Worm (Caenorhabditis elegans) whole organism, L4 larva: Measurements from ENCODE around the gene T10G3.2.
A peak's percentile ranks its signal among the peaks of the same experiment; 100 is the strongest.
"Not testable (repeated sequence)": the region's sequence is repeated elsewhere in the genome, so short reads cannot be mapped to it uniquely, and the experiment has no call there.

Experiments
- F26F4.8 ChIP-seq: fragments of 200-800 bp; sonication (Bioruptor generic); conservative IDR thresholded peaks from 2 replicates; pipeline ENCODE4 v1.3.6; 2022; ENCODE audit warnings: missing genetic modification characterization, missing compliant biosample characterization
- F44E2.7 ChIP-seq: fragments of 200-800 bp; sonication (Bioruptor generic); IDR thresholded peaks from 2 replicates; pipeline ENCODE4 v2.1.2; 2022; ENCODE audit warnings: missing genetic modification characterization, missing compliant biosample characterization
- F49E8.2 ChIP-seq: sonication (generic microtip); optimal IDR thresholded peaks from 2 replicates; lab custom pipeline; 2016; ENCODE audit warnings: missing compliant biosample characterization, mild to moderate bottlenecking, missing genetic modification characterization, borderline replicate concordance
- T26A8.4 ChIP-seq: fragments of 200-800 bp; sonication (Bioruptor generic); IDR thresholded peaks from 2 replicates; pipeline ENCODE4 v1.3.6; 2022; ENCODE audit warnings: missing genetic modification characterization, missing compliant biosample characterization
- Y105C5A.15 ChIP-seq: fragments of 200-800 bp; sonication (Bioruptor generic); IDR thresholded peaks from 2 replicates; pipeline ENCODE4 v1.3.6; 2022; ENCODE audit warnings: missing genetic modification characterization, missing compliant biosample characterization
- Y5F2A.4 ChIP-seq: fragments of 200-800 bp; sonication (Bioruptor generic); optimal IDR thresholded peaks from 2 replicates; lab custom pipeline; 2018; ENCODE audit warnings: mild to moderate bottlenecking, missing genetic modification characterization, missing compliant biosample characterization
- ZK337.2 ChIP-seq: fragments of 200-800 bp; sonication (Bioruptor generic); IDR thresholded peaks from 2 replicates; pipeline ENCODE4 v1.3.6; 2022; ENCODE audit warnings: missing genetic modification reagents, missing genetic modification characterization, missing compliant biosample characterization
- arid-1 ChIP-seq: fragments of 200-800 bp; sonication (Bioruptor generic); conservative IDR thresholded peaks from 2 replicates; pipeline ENCODE4 v1.3.6; 2022; ENCODE audit warnings: missing genetic modification reagents, missing genetic modification characterization, missing compliant biosample characterization
- ceh-20 ChIP-seq: fragments of 200-800 bp; sonication (Bioruptor generic); IDR thresholded peaks from 2 replicates; pipeline ENCODE4 v1.3.6; 2022; ENCODE audit warnings: missing genetic modification reagents, missing genetic modification characterization, missing compliant biosample characterization
- ceh-44 ChIP-seq: fragments of 200-800 bp; sonication (Bioruptor generic); IDR thresholded peaks from 2 replicates; pipeline ENCODE4 v1.3.6; 2022; ENCODE audit warnings: missing genetic modification reagents, missing genetic modification characterization, missing compliant biosample characterization
- ceh-62 ChIP-seq: sonication (generic microtip); optimal IDR thresholded peaks from 2 replicates; lab custom pipeline; 2017; ENCODE audit warnings: missing biosample characterization, missing genetic modification characterization
- ces-1 ChIP-seq: fragments of 150-350 bp; sonication (generic microtip); optimal IDR thresholded peaks from 4 replicates; lab custom pipeline; 2014; ENCODE audit warnings: missing biosample characterization, missing genetic modification reagents, missing genetic modification characterization
- cey-2 ChIP-seq: sonication (generic microtip); optimal IDR thresholded peaks from 3 replicates; lab custom pipeline; 2017; ENCODE audit warnings: missing genetic modification characterization, mild to moderate bottlenecking, missing compliant biosample characterization, antibody characterized with exemption, borderline replicate concordance; ENCODE audit not compliant: insufficient read depth
- daf-16 ChIP-seq, 3 experiments: sonication (generic microtip); optimal IDR thresholded peaks; 2 replicates each; lab custom pipeline; 2016 to 2017; ENCODE audit warnings: missing genetic modification characterization in 3 of 3, missing genetic modification reagents in 3 of 3, mild to moderate bottlenecking in 2 of 3, missing compliant biosample characterization in 2 of 3, missing biosample characterization in 1 of 3, moderate library complexity in 1 of 3
- daf-19 ChIP-seq: fragments of 200-800 bp; sonication (Bioruptor generic); conservative IDR thresholded peaks from 2 replicates; pipeline ENCODE4 v1.3.6; 2022; ENCODE audit warnings: missing genetic modification characterization, missing compliant biosample characterization
- daf-8 ChIP-seq: fragments of 200-800 bp; sonication (Bioruptor generic); IDR thresholded peaks from 2 replicates; pipeline ENCODE4 v1.3.6; 2022; ENCODE audit warnings: missing genetic modification characterization, missing compliant biosample characterization
- dmd-8 ChIP-seq: fragments of 200-800 bp; sonication (Bioruptor generic); IDR thresholded peaks from 2 replicates; pipeline ENCODE4 v1.3.6; 2022; ENCODE audit warnings: missing genetic modification characterization, missing compliant biosample characterization
- dve-1 ChIP-seq: sonication (generic microtip); optimal IDR thresholded peaks from 2 replicates; lab custom pipeline; 2017; ENCODE audit warnings: antibody characterized with exemption, mild to moderate bottlenecking, missing genetic modification characterization, missing compliant biosample characterization; ENCODE audit not compliant: insufficient read depth
- fkh-10 ChIP-seq: fragments of 150-350 bp; optimal IDR thresholded peaks from 2 replicates; lab custom pipeline; 2014; ENCODE audit warnings: missing biosample characterization, missing genetic modification reagents, missing genetic modification characterization
- fos-1 ChIP-seq: fragments of 150-350 bp; optimal IDR thresholded peaks from 2 replicates; lab custom pipeline; 2014; ENCODE audit warnings: missing biosample characterization, missing genetic modification characterization
- hlh-11 ChIP-seq: fragments of 200-800 bp; sonication (Bioruptor generic); optimal IDR thresholded peaks from 2 replicates; lab custom pipeline; 2018; ENCODE audit warnings: mild to moderate bottlenecking, missing genetic modification characterization, missing compliant biosample characterization
- jun-1 ChIP-seq: fragments of 150-350 bp; optimal IDR thresholded peaks from 2 replicates; lab custom pipeline; 2014; ENCODE audit warnings: missing biosample characterization, missing genetic modification reagents, missing genetic modification characterization
- lim-7 ChIP-seq: fragments of 200-800 bp; sonication (Bioruptor generic); IDR thresholded peaks from 2 replicates; pipeline ENCODE4 v1.3.6; 2022; ENCODE audit warnings: missing genetic modification characterization, missing compliant biosample characterization
- lin-1 ChIP-seq: fragments of 200-800 bp; sonication (Bioruptor generic); IDR thresholded peaks from 2 replicates; pipeline ENCODE4 v1.3.6; 2022; ENCODE audit warnings: missing genetic modification reagents, missing genetic modification characterization, missing compliant biosample characterization
- lin-38 ChIP-seq: fragments of 200-800 bp; sonication (Bioruptor generic); IDR thresholded peaks from 2 replicates; pipeline ENCODE4 v1.3.6; 2022; ENCODE audit warnings: missing genetic modification reagents, missing genetic modification characterization, missing compliant biosample characterization
- lin-39 ChIP-seq: fragments of 150-350 bp; optimal IDR thresholded peaks from 2 replicates; lab custom pipeline; 2014; ENCODE audit warnings: missing biosample characterization, missing genetic modification reagents, missing genetic modification characterization
- lir-3 ChIP-seq: sonication (generic microtip); optimal IDR thresholded peaks from 2 replicates; lab custom pipeline; 2016; ENCODE audit warnings: mild to moderate bottlenecking, missing genetic modification characterization, missing compliant biosample characterization
- lsy-2 ChIP-seq, 2 experiments: fragments of 150-350 bp in 1 of 2; sonication (generic microtip) in 1 of 2; optimal IDR thresholded peaks; 2 replicates each; lab custom pipeline; 2014 to 2017; ENCODE audit warnings: missing biosample characterization in 2 of 2, missing genetic modification characterization in 2 of 2
- madf-5 ChIP-seq, 2 experiments: fragments of 200-800 bp; sonication (Bioruptor generic); IDR thresholded peaks; 2 replicates each; pipeline ENCODE4 v1.3.6; 2022; ENCODE audit warnings: missing compliant biosample characterization in 2 of 2, missing genetic modification characterization in 2 of 2
- madf-9 ChIP-seq: fragments of 200-800 bp; sonication (Bioruptor generic); conservative IDR thresholded peaks from 2 replicates; pipeline ENCODE4 v1.3.6; 2022; ENCODE audit warnings: missing genetic modification reagents, missing genetic modification characterization, missing compliant biosample characterization
- nhr-10 ChIP-seq: fragments of 150-350 bp; optimal IDR thresholded peaks from 2 replicates; lab custom pipeline; 2014; ENCODE audit warnings: missing biosample characterization, missing genetic modification characterization
- nhr-11 ChIP-seq: fragments of 150-350 bp; optimal IDR thresholded peaks from 2 replicates; lab custom pipeline; 2014; ENCODE audit warnings: missing biosample characterization, missing genetic modification characterization
- nhr-237 ChIP-seq: sonication (generic microtip); optimal IDR thresholded peaks from 2 replicates; lab custom pipeline; 2017; ENCODE audit warnings: missing biosample characterization, missing genetic modification characterization
- nhr-28 ChIP-seq: fragments of 150-350 bp; optimal IDR thresholded peaks from 2 replicates; lab custom pipeline; 2014; ENCODE audit warnings: missing biosample characterization, missing genetic modification characterization
- nhr-48 ChIP-seq: sonication (generic microtip); optimal IDR thresholded peaks from 2 replicates; lab custom pipeline; 2016; ENCODE audit warnings: mild to moderate bottlenecking, missing genetic modification characterization, missing compliant biosample characterization
- nhr-6 ChIP-seq: fragments of 150-350 bp; optimal IDR thresholded peaks from 2 replicates; lab custom pipeline; 2014; ENCODE audit warnings: missing biosample characterization, missing genetic modification characterization
- pqm-1 ChIP-seq: sonication (generic microtip); optimal IDR thresholded peaks from 2 replicates; lab custom pipeline; 2017; ENCODE audit warnings: missing biosample characterization, missing genetic modification characterization
- rbr-2 ChIP-seq: sonication (generic microtip); optimal IDR thresholded peaks from 2 replicates; lab custom pipeline; 2016; ENCODE audit warnings: missing genotype, missing genetic modification characterization, missing compliant biosample characterization
- set-16 ChIP-seq: fragments of 200-800 bp; sonication (Bioruptor generic); IDR thresholded peaks from 2 replicates; pipeline ENCODE4 v1.3.6; 2022; ENCODE audit warnings: missing genetic modification reagents, missing genetic modification characterization, missing compliant biosample characterization
- skn-1 ChIP-seq: fragments of 150-350 bp; optimal IDR thresholded peaks from 2 replicates; lab custom pipeline; 2014; ENCODE audit warnings: missing biosample characterization, missing genetic modification characterization
- snpc-1.2 ChIP-seq: fragments of 200-800 bp; sonication (Bioruptor generic); IDR thresholded peaks from 2 replicates; pipeline ENCODE4 v1.3.6; 2022; ENCODE audit warnings: missing genetic modification reagents, missing genetic modification characterization, missing compliant biosample characterization
- snpc-4 ChIP-seq: fragments of 150-350 bp; optimal IDR thresholded peaks from 2 replicates; lab custom pipeline; 2014; ENCODE audit warnings: missing biosample characterization, missing genetic modification characterization
- tra-1 ChIP-seq: fragments of 200-800 bp; sonication (Bioruptor generic); IDR thresholded peaks from 2 replicates; pipeline ENCODE4 v1.3.6; 2022; ENCODE audit warnings: missing genetic modification reagents, missing genetic modification characterization, missing compliant biosample characterization
- unc-130 ChIP-seq: sonication (generic microtip); optimal IDR thresholded peaks from 2 replicates; lab custom pipeline; 2016; ENCODE audit warnings: missing genetic modification reagents, missing genetic modification characterization, missing compliant biosample characterization
- unc-62 ChIP-seq, 3 experiments: fragments of 150-350 bp in 1 of 3; sonication (generic microtip); optimal IDR thresholded peaks in 2 of 3; peaks in 1 of 3; 1 replicate in 1 of 3; 2 replicates in 2 of 3; lab custom pipeline; 2014 to 2017; ENCODE audit warnings: missing biosample characterization in 3 of 3, missing genetic modification characterization in 3 of 3, missing genetic modification reagents in 3 of 3, missing genotype in 1 of 3
- vab-7 ChIP-seq: fragments of 200-800 bp; sonication (Bioruptor generic); IDR thresholded peaks from 2 replicates; pipeline ENCODE4 v1.3.6; 2022; ENCODE audit warnings: missing genetic modification reagents, missing genetic modification characterization, missing compliant biosample characterization

The T10G3.2 gene

DNA sequence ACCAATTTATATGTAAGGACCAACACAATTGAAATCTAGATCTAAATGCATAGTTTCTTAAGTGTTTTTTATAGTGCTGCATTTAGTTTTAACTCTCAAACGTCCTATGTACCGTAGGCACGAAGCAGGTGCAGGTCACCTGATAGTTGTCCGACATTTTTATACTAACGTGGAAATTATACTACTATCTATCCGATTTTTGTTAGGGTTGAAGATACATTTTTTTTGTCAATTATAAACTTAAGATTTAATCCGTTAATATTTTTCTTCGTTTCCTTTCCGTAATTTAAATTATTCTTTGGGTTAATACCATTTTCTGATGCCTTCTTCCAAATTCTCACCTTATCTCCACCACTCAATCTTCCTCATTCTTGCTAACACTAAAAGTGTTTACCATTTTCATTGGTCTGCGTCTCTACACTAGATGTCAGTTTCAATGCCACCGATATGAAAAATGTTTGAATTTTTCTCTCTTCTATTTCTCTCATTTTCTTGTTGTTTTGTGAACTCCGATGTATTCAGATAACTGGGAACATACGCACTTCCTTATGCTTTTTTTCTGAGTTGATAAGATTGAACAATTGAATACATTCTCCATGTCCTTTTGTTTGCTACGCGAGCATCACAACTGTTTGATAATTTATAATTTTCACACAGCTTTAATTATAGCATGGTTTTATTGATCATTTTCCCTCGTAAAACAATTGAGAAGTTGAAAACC, 34.3 kb downstream of the T10G3.2 start, which contains the start of gene Y2H9A.4:
TSS of gene Y2H9A.4 (plus strand) at position 671 of the 721 bp plus-strand sequence.
- TF ChIP-seq snpc-4 (tag; lab: Kevin White, UChicago) (no peak), unc-62 (GFP tag; optimal IDR thresholded peaks at IDR 0.05 in 1 of 2; lab: Kevin White, UChicago) (peak in 1 of 2 experiments; percentile 94), unc-62 (tag; optimal IDR thresholded peaks at IDR 0.05; lab: Kevin White, UChicago) (no peak), nhr-28 (peak; percentile 84), nhr-6 (tag; lab: Kevin White, UChicago) (peak; percentile 29), daf-16 (GFP tag; optimal IDR thresholded peaks at IDR 0.05; lab: Kevin White, UChicago) (no peak), daf-16 (tag; optimal IDR thresholded peaks at IDR 0.05; lab: Kevin White, UChicago) (peak; percentile 93), pqm-1 (tag; lab: Kevin White, UChicago) (peak; percentile 37), dve-1 (peak; percentile 36), cey-2 (no peak), madf-5 (GFP tag; IDR thresholded peaks at IDR 0.05; lab: Robert Waterston, UW) (no peak), ZK337.2 (no peak), rbr-2 (no peak)

DNA sequence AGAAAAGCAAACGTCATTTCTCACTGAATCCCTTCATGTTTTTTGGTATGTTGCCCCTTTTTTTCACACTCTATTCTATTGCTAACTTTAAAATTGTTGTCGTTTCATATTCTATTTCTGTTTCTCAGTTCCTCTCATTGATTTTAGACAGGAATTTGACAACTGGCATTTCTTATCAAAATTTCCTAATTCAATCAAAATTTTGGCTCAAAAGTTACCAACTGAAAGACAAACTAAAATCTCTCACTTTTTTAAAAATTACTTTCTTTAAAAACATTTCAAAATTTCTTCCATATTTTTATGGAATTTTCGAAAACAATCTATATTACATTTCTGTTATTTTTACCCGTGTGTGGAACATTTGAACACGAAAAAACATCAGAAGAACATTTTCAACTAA, 36.1 kb downstream of the T10G3.2 start, which contains the start of gene Y2H9A.6:
TSS of gene Y2H9A.6 (plus strand) at position 301 of the 400 bp plus-strand sequence.
- TF ChIP-seq daf-19; Y105C5A.15; jun-1 (tag; lab: Kevin White, UChicago): not testable (repeated sequence)
- TF ChIP-seq, all 104 proteins: peak for 0; not testable (repeated sequence) for 104

- TF ChIP-seq ceh-20 (GFP tag; lab: Robert Waterston, UW) (no peak), ceh-62 (tag; lab: Kevin White, UChicago) (no peak), snpc-1.2 (GFP tag; lab: Robert Waterston, UW) (peak; percentile 38; the same call in 1 of the 2 replicates), nhr-237 (tag; lab: Kevin White, UChicago) (no peak), madf-9 (GFP tag; lab: Robert Waterston, UW) (no peak), nhr-11 (no peak), lir-3 (tag; lab: Kevin White, UChicago) (no peak), lin-38 (GFP tag; lab: Robert Waterston, UW) (peak; percentile 22; the same call in 1 of the 2 replicates), dmd-8 (0 out of 2 replicates have a peak, but pooled peaks have one; percentile 40), nhr-48 (tag; lab: Kevin White, UChicago) (no peak), arid-1 (GFP tag; lab: Robert Waterston, UW) (no peak), F26F4.8 (GFP tag; lab: Robert Waterston, UW) (no peak), lim-7 (0 out of 2 replicates have a peak, but pooled peaks have one; percentile 17), tra-1 (GFP tag; lab: Robert Waterston, UW) (no peak), nhr-10 (tag; lab: Kevin White, UChicago) (no peak), F49E8.2 (no peak), Y5F2A.4 (no peak), T26A8.4 (0 out of 2 replicates have a peak, but pooled peaks have one; percentile 44), hlh-11 (tag; lab: Kevin White, UChicago) (no peak), daf-8 (GFP tag; lab: Robert Waterston, UW) (no peak), fos-1 (tag; lab: Kevin White, UChicago) (no peak), ceh-44 (GFP tag; lab: Robert Waterston, UW) (no peak), lsy-2 (tag; optimal IDR thresholded peaks at IDR 0.05; lab: Kevin White, UChicago) (no peak), set-16 (peak; percentile 98), lin-1 (no peak), unc-130 (GFP tag; lab: Kevin White, UChicago) (no peak), ces-1 (no peak), vab-7 (GFP tag; lab: Robert Waterston, UW) (no peak), fkh-10 (GFP tag; lab: Kevin White, UChicago) (no peak), lin-39 (tag; lab: Kevin White, UChicago) (no peak), F44E2.7 (GFP tag; lab: Robert Waterston, UW) (0 out of 2 replicates have a peak, but pooled peaks have one; percentile 25), nhr-28 (no peak), skn-1 (tag; lab: Kevin White, UChicago) (no peak)
- TF ChIP-seq, all 104 proteins: peak for 7
Observed at ce11 chrV:13442819-13443218, 36.8 kb downstream of the T10G3.2 start.
